Worm (Caenorhabditis elegans): Measurements from ENCODE around the gene ZK228.4.
"Not testable (repeated sequence)": the region's sequence is repeated elsewhere in the genome, so short reads cannot be mapped to it uniquely, and the experiment has no call there.

ZK228.4 gene

DNA sequence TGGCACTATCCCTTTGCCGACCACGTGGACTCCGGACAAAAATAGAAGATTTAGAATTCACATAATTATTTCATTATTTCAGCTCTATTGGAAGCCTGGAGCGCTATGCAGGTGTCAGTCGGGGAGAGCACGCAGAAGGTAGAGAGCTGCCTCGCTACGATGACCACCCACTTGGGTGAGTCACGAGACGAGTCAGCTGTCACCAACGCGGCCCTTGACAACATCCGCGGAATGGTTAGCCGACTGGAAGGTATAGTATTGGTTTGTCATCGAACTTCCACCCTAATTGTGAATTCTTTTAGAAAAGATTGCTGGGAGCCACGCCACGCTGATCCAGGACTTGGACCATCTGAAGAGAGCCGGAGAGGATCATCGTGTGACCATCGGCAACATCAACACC is 23.1 kb upstream of the ZK228.4 start, which contains the start of gene ZK262.9:
Gene ZK262.9, plus strand, starts transcription at position 301 of the 400 bp plus-strand sequence.
- TF ChIP-seq ceh-24, odd-2, K02D7.2 (tag; optimal IDR thresholded peaks at IDR 0.05): not testable (repeated sequence)

DNA sequence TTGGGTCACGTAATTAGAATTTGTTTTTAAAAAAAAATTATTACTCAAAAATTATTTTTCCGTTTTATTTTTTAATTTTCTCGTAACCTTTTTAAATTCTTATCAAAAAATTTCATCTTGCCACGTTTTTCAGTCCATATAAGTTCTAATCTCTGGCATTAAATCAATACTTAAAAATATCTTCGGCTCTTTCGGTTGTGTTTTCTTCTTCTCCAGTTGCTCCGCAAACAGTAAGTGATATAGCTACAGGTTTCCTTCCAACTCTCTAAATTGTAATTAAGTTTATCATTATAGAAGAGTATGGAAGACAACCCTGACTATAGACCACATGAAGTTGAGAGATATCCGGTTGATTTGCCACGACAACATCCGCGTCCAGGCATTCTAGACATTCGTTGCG is 18.5 kb upstream of the ZK228.4 start, which contains the start of gene ZK228.1:
Gene ZK228.1, plus strand, starts transcription at position 301 of the 400 bp plus-strand sequence.
- no peak for TF ChIP-seq ceh-18 (tag; optimal IDR thresholded peaks at IDR 0.05)
- no peak for TF ChIP-seq tbx-7 (tag; optimal IDR thresholded peaks at IDR 0.05)
- no peak for TF ChIP-seq nhr-11 (tag; optimal IDR thresholded peaks at IDR 0.05)
- TF ChIP-seq K02D7.2 (tag; optimal IDR thresholded peaks at IDR 0.05): no peak
- TF ChIP-seq unc-3 (GFP tag; conservative IDR thresholded peaks at IDR 0.05): no peak
- TF ChIP-seq unc-3 (tag; optimal IDR thresholded peaks at IDR 0.05): no peak
- no peak for TF ChIP-seq ceh-24 (tag; optimal IDR thresholded peaks at IDR 0.05)
- TF ChIP-seq sox-2 (GFP tag; IDR thresholded peaks at IDR 0.05): no peak
- TF ChIP-seq ttx-3 (tag; optimal IDR thresholded peaks at IDR 0.05): no peak

DNA sequence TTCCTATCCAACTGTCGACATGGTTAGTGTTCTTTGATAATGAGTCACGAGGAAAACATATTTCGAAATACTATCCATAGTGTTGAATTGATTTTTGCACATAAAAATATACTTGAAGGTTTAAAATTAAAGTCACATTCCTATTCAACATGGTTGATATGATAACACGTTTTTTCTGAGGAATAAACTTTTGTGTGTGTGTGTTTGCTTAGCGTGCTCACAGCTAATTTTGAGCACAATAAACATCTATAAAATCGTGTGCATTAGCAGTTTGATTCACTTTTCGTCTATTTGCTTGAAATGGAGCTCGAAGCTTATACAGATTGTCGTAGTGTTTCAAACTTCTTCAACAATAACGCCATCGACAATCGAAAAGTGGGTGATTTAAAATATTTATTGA is 6.0 kb upstream of the ZK228.4 start, which contains the start of gene ZK228.10:
Gene ZK228.10, plus strand, starts transcription at position 301 of the 400 bp plus-strand sequence.
- TF ChIP-seq ceh-19 (GFP tag; optimal IDR thresholded peaks at IDR 0.05): no peak
- TF ChIP-seq ceh-2 (tag; optimal IDR thresholded peaks at IDR 0.05): no peak
- TF ChIP-seq ceh-6 (GFP tag; optimal IDR thresholded peaks at IDR 0.05): no peak
- TF ChIP-seq ceh-48 (tag; optimal IDR thresholded peaks at IDR 0.05): no peak
- no peak for TF ChIP-seq hlh-15 (tag; optimal IDR thresholded peaks at IDR 0.05)
- TF ChIP-seq rnt-1 (tag; optimal IDR thresholded peaks at IDR 0.05): no peak
- no peak for TF ChIP-seq ceh-45 (GFP tag; IDR thresholded peaks at IDR 0.05)
- TF ChIP-seq lin-11 (tag; optimal IDR thresholded peaks at IDR 0.05): no peak
- no peak for TF ChIP-seq ceh-31 (tag; optimal IDR thresholded peaks at IDR 0.05)
- TF ChIP-seq ceh-34 (tag; optimal IDR thresholded peaks at IDR 0.05): no peak
- no peak for TF ChIP-seq pag-3 (tag; optimal IDR thresholded peaks at IDR 0.05; ENCODE audit: borderline replicate concordance)
- no peak for TF ChIP-seq dve-1 (tag; optimal IDR thresholded peaks at IDR 0.05)
- no peak for TF ChIP-seq dmd-4 (tag; optimal IDR thresholded peaks at IDR 0.05; ENCODE audit: borderline replicate concordance)
- TF ChIP-seq ceh-14 (tag; optimal IDR thresholded peaks at IDR 0.05): no peak
- TF ChIP-seq hlh-13 (GFP tag; optimal IDR thresholded peaks at IDR 0.05): no peak
- TF ChIP-seq unc-42 (tag; optimal IDR thresholded peaks at IDR 0.05): no peak
- no peak for TF ChIP-seq hlh-6 (tag; optimal IDR thresholded peaks at IDR 0.05)
- no peak for TF ChIP-seq pha-4 (tag; optimal IDR thresholded peaks at IDR 0.05)
- no peak for TF ChIP-seq fkh-6 (tag; optimal IDR thresholded peaks at IDR 0.05)

DNA sequence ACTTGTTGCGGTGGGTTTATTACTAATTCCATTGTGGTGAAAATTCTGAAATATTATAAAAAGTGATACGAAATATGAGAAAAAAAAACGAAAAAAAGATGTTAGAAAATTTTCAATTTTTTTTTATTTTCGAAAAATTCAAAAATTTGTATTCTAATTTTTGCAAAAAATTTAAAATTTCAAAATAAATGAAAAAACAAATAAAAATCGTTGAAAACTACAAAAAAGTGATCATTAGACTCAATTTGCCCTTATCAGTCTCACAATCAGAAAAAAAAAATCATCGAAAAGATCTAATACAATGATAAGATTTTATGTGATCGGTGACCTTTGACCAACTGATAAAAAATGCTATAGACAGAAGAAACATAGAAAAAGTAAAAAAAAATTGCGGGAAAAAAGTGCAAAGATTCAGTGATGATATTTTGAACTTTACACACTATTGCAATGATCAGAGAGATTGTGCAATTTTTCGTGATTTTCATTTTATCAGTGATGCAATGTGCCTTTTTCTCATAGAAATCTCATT is 1.3 kb upstream of the ZK228.4 start, which contains the start of gene ZK228.3:
Gene ZK228.3, minus strand, starts transcription at position 51 of the 529 bp plus-strand sequence.
- no peak for TF ChIP-seq unc-55 (GFP tag; optimal IDR thresholded peaks at IDR 0.05)
- no peak for TF ChIP-seq nfya-1 (tag; optimal IDR thresholded peaks at IDR 0.05)
- no peak for TF ChIP-seq F13H6.1 (tag; optimal IDR thresholded peaks at IDR 0.05)
- TF ChIP-seq ztf-16 (tag; optimal IDR thresholded peaks at IDR 0.05): no peak
- TF ChIP-seq elt-2 (tag; optimal IDR thresholded peaks at IDR 0.05): peak; percentile 92

DNA sequence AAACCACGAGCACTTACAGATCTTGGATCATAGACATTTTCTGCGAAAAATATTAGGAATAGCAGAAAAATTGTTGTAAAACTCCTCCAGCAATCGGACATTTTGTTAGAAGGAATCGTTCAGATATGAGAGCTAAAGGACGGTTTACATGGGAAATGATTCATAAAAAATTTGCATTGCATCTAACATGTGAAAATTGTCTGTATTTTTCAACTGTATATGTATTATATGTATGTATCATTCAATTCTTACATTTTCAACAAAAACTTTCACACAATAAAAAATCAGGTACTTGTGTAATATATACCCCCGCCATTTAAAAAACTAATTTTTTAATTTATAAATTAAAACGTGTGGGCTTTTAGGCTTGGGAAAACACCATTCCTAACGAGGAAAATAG is 5.5 kb downstream of the ZK228.4 start, which contains the start of gene ZK228.13:
Gene ZK228.13, minus strand, starts transcription at position 101 of the 400 bp plus-strand sequence.
- TF ChIP-seq dve-1 (tag; optimal IDR thresholded peaks at IDR 0.05) (no peak), hlh-6 (tag; optimal IDR thresholded peaks at IDR 0.05) (no peak), sox-2 (GFP tag; IDR thresholded peaks at IDR 0.05) (no peak), ahr-1 (tag; optimal IDR thresholded peaks at IDR 0.05) (no peak), ceh-31 (tag; optimal IDR thresholded peaks at IDR 0.05) (no peak)
